Fruit fly (Drosophila melanogaster) whole organism, prepupa: Measurements from ENCODE around the gene CG43707.

Experiments used
- Blimp-1 ChIP-seq: fragments of 200-800 bp; sonication (Bioruptor generic); optimal IDR thresholded peaks from 3 replicates; lab custom pipeline; 2017; ENCODE audit warnings: missing biosample characterization, missing genetic modification characterization, mild to moderate bottlenecking, moderate library complexity, missing genetic modification reagents
- CG10669 ChIP-seq: fragments of 200-800 bp; sonication (Bioruptor generic); optimal IDR thresholded peaks from 3 replicates; lab custom pipeline; 2018; ENCODE audit warnings: missing biosample characterization, mild to moderate bottlenecking, missing genetic modification characterization, moderate library complexity
- CG11294 ChIP-seq: fragments of 200-800 bp; sonication (Bioruptor generic); IDR thresholded peaks from 2 replicates; pipeline ENCODE4 v1.3.6; 2022; ENCODE audit warnings: missing biosample characterization, missing genetic modification characterization
- CG11902 ChIP-seq: fragments of 200-800 bp; sonication (Bioruptor generic); optimal IDR thresholded peaks from 3 replicates; lab custom pipeline; 2016; ENCODE audit warnings: missing biosample characterization, missing genetic modification characterization
- CG15336 ChIP-seq: fragments of 200-800 bp; sonication (Bioruptor generic); IDR thresholded peaks from 2 replicates; pipeline ENCODE4 v1.3.6; 2022; ENCODE audit warnings: missing biosample characterization, missing genetic modification characterization
- CG31627 ChIP-seq: fragments of 200-800 bp; sonication (Bioruptor generic); optimal IDR thresholded peaks from 3 replicates; lab custom pipeline; 2016; ENCODE audit warnings: missing biosample characterization, missing genetic modification characterization
- CG34406 ChIP-seq: fragments of 200-800 bp; sonication (Bioruptor generic); optimal IDR thresholded peaks from 3 replicates; lab custom pipeline; 2016; ENCODE audit warnings: missing biosample characterization, missing genetic modification characterization
- CG3919 ChIP-seq: fragments of 200-800 bp; sonication (Bioruptor generic); optimal IDR thresholded peaks from 3 replicates; lab custom pipeline; 2016; ENCODE audit warnings: missing biosample characterization, missing genetic modification characterization
- CG6163 ChIP-seq: fragments of 200-800 bp; sonication (Bioruptor generic); IDR thresholded peaks from 3 replicates; pipeline ENCODE4 v1.3.6; 2022; ENCODE audit warnings: missing biosample characterization, missing genetic modification characterization
- CG6808 ChIP-seq: fragments of 200-800 bp; sonication (Bioruptor generic); optimal IDR thresholded peaks from 3 replicates; lab custom pipeline; 2017; ENCODE audit warnings: missing biosample characterization, missing genetic modification characterization, mild to moderate bottlenecking, moderate library complexity, missing genetic modification reagents
- CG8119 ChIP-seq: fragments of 200-800 bp; sonication (Bioruptor generic); IDR thresholded peaks from 3 replicates; pipeline ENCODE4 v1.3.6; 2022; ENCODE audit warnings: missing biosample characterization, missing genetic modification characterization
- CG8319 ChIP-seq: fragments of 200-800 bp; sonication (Bioruptor generic); optimal IDR thresholded peaks from 3 replicates; lab custom pipeline; 2016; ENCODE audit warnings: missing biosample characterization, missing genetic modification characterization
- CG9139 ChIP-seq: fragments of 200-800 bp; sonication (Bioruptor generic); optimal IDR thresholded peaks from 3 replicates; lab custom pipeline; 2017; ENCODE audit warnings: missing biosample characterization, mild to moderate bottlenecking, missing genetic modification characterization
- Eip78C ChIP-seq: fragments of 200-800 bp; sonication (Bioruptor generic); peaks from one replicate; lab custom pipeline; 2016; ENCODE audit warnings: missing biosample characterization, missing genetic modification characterization
- Eip93F ChIP-seq: fragments of 200-800 bp; sonication (Bioruptor generic); optimal IDR thresholded peaks from 2 replicates; lab custom pipeline; 2016; ENCODE audit warnings: missing biosample characterization, mild to moderate bottlenecking, missing genetic modification characterization
- Ets96B ChIP-seq: fragments of 200-800 bp; optimal IDR thresholded peaks from 2 replicates; lab custom pipeline; 2019; ENCODE audit warnings: missing biosample characterization, mild to moderate bottlenecking, missing genetic modification characterization, moderate library complexity
- Gug ChIP-seq: fragments of 200-800 bp; sonication (Bioruptor generic); IDR thresholded peaks from 2 replicates; pipeline ENCODE4 v1.3.6; 2022; ENCODE audit warnings: missing biosample characterization, missing genetic modification characterization
- Hr39 ChIP-seq: fragments of 200-800 bp; sonication (Bioruptor generic); optimal IDR thresholded peaks from 2 replicates; lab custom pipeline; 2016; ENCODE audit warnings: missing biosample characterization, missing genetic modification characterization
- OdsH ChIP-seq: fragments of 200-800 bp; sonication (Bioruptor generic); optimal IDR thresholded peaks from 3 replicates; lab custom pipeline; 2016; ENCODE audit warnings: missing biosample characterization, missing genetic modification characterization
- Smox ChIP-seq: fragments of 200-800 bp; sonication (Bioruptor generic); optimal IDR thresholded peaks from 3 replicates; lab custom pipeline; 2016; ENCODE audit warnings: missing biosample characterization, missing genetic modification characterization
- achi ChIP-seq: fragments of 200-800 bp; sonication (Bioruptor generic); optimal IDR thresholded peaks from 3 replicates; lab custom pipeline; 2016; ENCODE audit warnings: missing biosample characterization, missing genetic modification characterization
- acj6 ChIP-seq: fragments of 200-800 bp; sonication (Bioruptor generic); optimal IDR thresholded peaks from 3 replicates; lab custom pipeline; 2016; ENCODE audit warnings: missing biosample characterization, missing genetic modification characterization
- cyc ChIP-seq: fragments of 200-800 bp; sonication (Bioruptor generic); optimal IDR thresholded peaks from 3 replicates; lab custom pipeline; 2016; ENCODE audit warnings: missing biosample characterization, missing genetic modification characterization
- dac ChIP-seq: fragments of 200-800 bp; sonication (Bioruptor generic); optimal IDR thresholded peaks from 2 replicates; lab custom pipeline; 2017; ENCODE audit warnings: missing biosample characterization, mild to moderate bottlenecking, missing genetic modification characterization
- dsx ChIP-seq: fragments of 200-800 bp; optimal IDR thresholded peaks from 3 replicates; lab custom pipeline; 2019; ENCODE audit warnings: missing biosample characterization, mild to moderate bottlenecking, missing genetic modification characterization, moderate library complexity; ENCODE audit not compliant: poor library complexity, severe bottlenecking
- eg ChIP-seq: fragments of 200-800 bp; sonication (Bioruptor generic); IDR thresholded peaks from 3 replicates; pipeline ENCODE4 v1.3.6; 2022; ENCODE audit warnings: missing biosample characterization, missing genetic modification characterization
- fd59A ChIP-seq: fragments of 200-800 bp; sonication (Bioruptor generic); optimal IDR thresholded peaks from 2 replicates; lab custom pipeline; 2017; ENCODE audit warnings: missing biosample characterization, mild to moderate bottlenecking, missing genetic modification characterization, missing genetic modification reagents
- fkh ChIP-seq: fragments of 200-800 bp; sonication (Bioruptor generic); optimal IDR thresholded peaks from 3 replicates; lab custom pipeline; 2017; ENCODE audit warnings: missing biosample characterization, mild to moderate bottlenecking, missing genetic modification characterization, moderate library complexity
- net ChIP-seq: fragments of 200-800 bp; sonication (Bioruptor generic); optimal IDR thresholded peaks from 3 replicates; lab custom pipeline; 2016; ENCODE audit warnings: missing biosample characterization, missing genetic modification characterization
- pdm3 ChIP-seq: fragments of 200-800 bp; sonication (Bioruptor generic); optimal IDR thresholded peaks from 3 replicates; lab custom pipeline; 2016; ENCODE audit warnings: missing biosample characterization, missing genetic modification characterization
- salr ChIP-seq, 2 experiments: fragments of 200-800 bp; sonication (Bioruptor generic); optimal IDR thresholded peaks; 3 replicates each; lab custom pipeline; 2016 to 2018; ENCODE audit warnings: missing biosample characterization in 2 of 2, missing genetic modification characterization in 2 of 2, mild to moderate bottlenecking in 1 of 2
- spab ChIP-seq: fragments of 200-800 bp; sonication (Bioruptor generic); optimal IDR thresholded peaks from 2 replicates; lab custom pipeline; 2017; ENCODE audit warnings: missing biosample characterization, mild to moderate bottlenecking, missing genetic modification characterization, missing genetic modification reagents
- svp ChIP-seq: fragments of 200-800 bp; sonication (Bioruptor generic); peaks from one replicate; lab custom pipeline; 2016; ENCODE audit warnings: missing biosample characterization, missing genetic modification characterization
- topi ChIP-seq: fragments of 200-800 bp; sonication (Bioruptor generic); optimal IDR thresholded peaks from 3 replicates; lab custom pipeline; 2016; ENCODE audit warnings: missing biosample characterization, missing genetic modification characterization

The CG43707 gene

dm6 chr2L:3737682-3738081 is 19.4 kb upstream of the CG43707 start (continued):
- no peak for TF ChIP-seq eg (GFP tag; lab: Robert Waterston, UW)
- no peak for TF ChIP-seq spab (GFP tag; lab: Kevin White, UChicago)
- no peak for TF ChIP-seq CG31627 (GFP tag; lab: Kevin White, UChicago)
- no peak for TF ChIP-seq fkh
- TF ChIP-seq achi: peak; percentile 31
- no peak for TF ChIP-seq CG8319

- no peak for TF ChIP-seq fkh
- TF ChIP-seq Eip78C: peak; percentile 14
- TF ChIP-seq, all 60 proteins: peak for 1
Observed at dm6 chr2L:3740443-3740842, 16.6 kb upstream of the CG43707 start.

DNA sequence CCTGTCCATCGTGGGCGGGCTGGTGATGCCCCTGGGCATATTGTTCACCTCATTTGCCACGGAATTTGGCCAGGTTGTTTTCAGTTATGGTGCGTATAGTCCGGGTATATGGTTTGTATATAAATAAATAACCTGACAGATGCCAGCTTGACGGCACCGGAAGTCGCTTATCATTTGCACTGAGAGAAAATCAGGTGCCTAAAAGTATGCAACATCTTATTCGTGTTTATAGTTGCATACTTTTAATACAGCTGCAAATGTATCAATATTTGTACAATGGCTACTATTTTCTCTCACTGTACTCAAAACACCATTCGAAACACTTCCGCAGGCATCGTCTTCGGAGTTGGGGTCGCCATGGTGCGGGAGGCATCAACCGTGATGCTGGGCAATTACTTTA is 8.4 kb upstream of the CG43707 start:
- TF ChIP-seq eg (GFP tag; lab: Robert Waterston, UW): 0 out of 3 replicates have a peak, but pooled peaks have one; percentile 14
- no peak for TF ChIP-seq Gug (GFP tag; lab: Robert Waterston, UW)
- peak; percentile 33 for TF ChIP-seq CG3919 (GFP tag; lab: Kevin White, UChicago)
- TF ChIP-seq CG34406 (GFP tag; lab: Kevin White, UChicago): peak; percentile 11
- no peak for TF ChIP-seq Smox
- peak; percentile 32 for TF ChIP-seq svp (GFP tag; lab: Kevin White, UChicago)
- TF ChIP-seq CG11902: no peak
- TF ChIP-seq fd59A (GFP tag; lab: Kevin White, UChicago): no peak
- peak; percentile 0 for TF ChIP-seq topi (GFP tag; lab: Kevin White, UChicago)
- TF ChIP-seq CG9139 (GFP tag; lab: Kevin White, UChicago): peak; percentile 25
- TF ChIP-seq Ets96B (tag; lab: Kevin White, UChicago): no peak
- TF ChIP-seq OdsH: peak; percentile 5
- no peak for TF ChIP-seq CG8119 (GFP tag; lab: Robert Waterston, UW)
- no peak for TF ChIP-seq cyc
- no peak for TF ChIP-seq Eip93F (GFP tag; lab: Kevin White, UChicago)
- no peak for TF ChIP-seq salr (GFP tag; optimal IDR thresholded peaks at IDR 0.05; lab: Kevin White, UChicago)
- 0 out of 3 replicates have a peak, but pooled peaks have one; percentile 50 for TF ChIP-seq CG6163 (GFP tag; lab: Robert Waterston, UW)
- TF ChIP-seq acj6 (GFP tag; lab: Kevin White, UChicago): peak; percentile 6
- no peak for TF ChIP-seq pdm3
- no peak for TF ChIP-seq CG6808 (GFP tag; lab: Kevin White, UChicago)
- peak; percentile 55 for TF ChIP-seq achi
- TF ChIP-seq Hr39 (GFP tag; lab: Kevin White, UChicago): no peak
- TF ChIP-seq net: peak; percentile 28
- no peak for TF ChIP-seq CG15336 (GFP tag; lab: Robert Waterston, UW)
- no peak for TF ChIP-seq CG10669 (GFP tag; lab: Kevin White, UChicago)
- no peak for TF ChIP-seq dac
- TF ChIP-seq Blimp-1 (GFP tag; lab: Kevin White, UChicago): no peak
- TF ChIP-seq, all 60 proteins: peak for 11

dm6 chr2L:3754835-3755547 is 2.1 kb upstream of the CG43707 start:
- no peak for TF ChIP-seq Ets96B (tag; lab: Kevin White, UChicago)
- TF ChIP-seq CG15336 (GFP tag; lab: Robert Waterston, UW): 0 out of 2 replicates have a peak, but pooled peaks have one; percentile 45
- TF ChIP-seq CG11294 (GFP tag; lab: Robert Waterston, UW): no peak
- no peak for TF ChIP-seq dsx (GFP tag; lab: Kevin White, UChicago)
- TF ChIP-seq eg (GFP tag; lab: Robert Waterston, UW): peak; percentile 55; the same call in 1 of the 3 replicates
